Worm (Caenorhabditis elegans) whole organism, mixed stage, embryonic: ENCODE measurements around the gene Y49E10.16.

Experiments used
- bed-3 ChIP-seq: fragments of 200-800 bp; sonication (Bioruptor generic); optimal IDR thresholded peaks from 3 replicates; lab custom pipeline; 2018; ENCODE audit warnings: mild to moderate bottlenecking, missing genetic modification characterization, moderate library complexity, missing compliant biosample characterization
- blmp-1 ChIP-seq: fragments of 150-350 bp; optimal IDR thresholded peaks from 2 replicates; lab custom pipeline; 2014; ENCODE audit warnings: missing biosample characterization, missing genetic modification characterization
- ceh-43 ChIP-seq: fragments of 200-800 bp; sonication (Bioruptor generic); optimal IDR thresholded peaks from 2 replicates; lab custom pipeline; 2018; ENCODE audit warnings: mild to moderate bottlenecking, missing genetic modification characterization, moderate library complexity, missing compliant biosample characterization
- ces-1 ChIP-seq: fragments of 150-350 bp; optimal IDR thresholded peaks from 2 replicates; lab custom pipeline; 2014; ENCODE audit warnings: missing biosample characterization, missing genetic modification reagents, missing genetic modification characterization
- cnd-1 ChIP-seq: fragments of 200-800 bp; sonication (Bioruptor generic); optimal IDR thresholded peaks from 2 replicates; lab custom pipeline; 2018; ENCODE audit warnings: mild to moderate bottlenecking, missing genetic modification characterization, missing compliant biosample characterization
- drap-1 ChIP-seq: fragments of 200-800 bp; sonication (Bioruptor generic); optimal IDR thresholded peaks from 3 replicates; lab custom pipeline; 2018; ENCODE audit warnings: mild to moderate bottlenecking, missing genetic modification characterization, missing compliant biosample characterization
- elt-1 ChIP-seq: sonication (generic microtip); optimal IDR thresholded peaks from 2 replicates; lab custom pipeline; 2017; ENCODE audit warnings: missing genetic modification characterization, mild to moderate bottlenecking, missing compliant biosample characterization, antibody characterized with exemption, moderate library complexity, borderline replicate concordance; ENCODE audit not compliant: insufficient read depth
- elt-3 ChIP-seq: fragments of 150-350 bp; optimal IDR thresholded peaks from 2 replicates; lab custom pipeline; 2014; ENCODE audit warnings: missing biosample characterization, missing genetic modification characterization
- flh-1 ChIP-seq: fragments of 200-800 bp; sonication (Bioruptor generic); optimal IDR thresholded peaks from 2 replicates; lab custom pipeline; 2018; ENCODE audit warnings: mild to moderate bottlenecking, missing genetic modification characterization, moderate library complexity, missing compliant biosample characterization
- ham-2 ChIP-seq: fragments of 200-800 bp; sonication (Bioruptor generic); optimal IDR thresholded peaks from 2 replicates; lab custom pipeline; 2018; ENCODE audit warnings: mild to moderate bottlenecking, missing genetic modification characterization, missing compliant biosample characterization
- hlh-1 ChIP-seq: fragments of 150-350 bp; optimal IDR thresholded peaks from 2 replicates; lab custom pipeline; 2014; ENCODE audit warnings: missing biosample characterization, missing genetic modification reagents, missing genetic modification characterization
- lin-13 ChIP-seq: fragments of 150-350 bp; optimal IDR thresholded peaks from 2 replicates; lab custom pipeline; 2014; ENCODE audit warnings: missing biosample characterization, missing genetic modification characterization
- lin-32 ChIP-seq: fragments of 200-800 bp; sonication (Bioruptor generic); optimal IDR thresholded peaks from 2 replicates; lab custom pipeline; 2018; ENCODE audit warnings: mild to moderate bottlenecking, missing genetic modification characterization, missing compliant biosample characterization
- lsy-2 ChIP-seq: fragments of 150-350 bp; optimal IDR thresholded peaks from 2 replicates; lab custom pipeline; 2014; ENCODE audit warnings: missing biosample characterization, missing genetic modification characterization
- mab-5 ChIP-seq: fragments of 150-350 bp; optimal IDR thresholded peaks from 2 replicates; lab custom pipeline; 2014; ENCODE audit warnings: missing biosample characterization, missing genetic modification characterization
- mep-1 ChIP-seq: fragments of 150-350 bp; optimal IDR thresholded peaks from 2 replicates; lab custom pipeline; 2017; ENCODE audit warnings: missing biosample characterization, missing genetic modification reagents, missing genetic modification characterization, inconsistent platforms
- mls-2 ChIP-seq: sonication (generic microtip); optimal IDR thresholded peaks from 2 replicates; lab custom pipeline; 2016; ENCODE audit warnings: mild to moderate bottlenecking, missing genetic modification characterization, moderate library complexity, missing compliant biosample characterization
- nhr-12 ChIP-seq: fragments of 150-350 bp; optimal IDR thresholded peaks from 2 replicates; lab custom pipeline; 2014; ENCODE audit warnings: missing biosample characterization, missing genetic modification characterization
- nhr-2 ChIP-seq: fragments of 150-350 bp; optimal IDR thresholded peaks from 2 replicates; lab custom pipeline; 2014; ENCODE audit warnings: missing biosample characterization, missing genetic modification characterization
- nhr-237 ChIP-seq: fragments of 150-350 bp; optimal IDR thresholded peaks from 2 replicates; lab custom pipeline; 2014; ENCODE audit warnings: missing biosample characterization, missing genetic modification characterization
- nhr-28 ChIP-seq: fragments of 150-350 bp; optimal IDR thresholded peaks from 2 replicates; lab custom pipeline; 2014; ENCODE audit warnings: missing biosample characterization, missing genetic modification characterization
- nhr-76 ChIP-seq: sonication (generic microtip); optimal IDR thresholded peaks from 2 replicates; lab custom pipeline; 2017; ENCODE audit warnings: missing biosample characterization, missing genetic modification characterization
- pha-4 ChIP-seq: fragments of 150-350 bp; optimal IDR thresholded peaks from 2 replicates; lab custom pipeline; 2018; ENCODE audit warnings: missing biosample characterization, missing genetic modification reagents, missing genetic modification characterization
- sem-2 ChIP-seq: fragments of 200-800 bp; sonication (Bioruptor generic); optimal IDR thresholded peaks from 2 replicates; lab custom pipeline; 2018; ENCODE audit warnings: mild to moderate bottlenecking, missing genetic modification characterization, missing compliant biosample characterization
- snpc-4 ChIP-seq: fragments of 150-350 bp; optimal IDR thresholded peaks from 2 replicates; lab custom pipeline; 2014; ENCODE audit warnings: missing biosample characterization, missing genetic modification characterization
- sptf-1 ChIP-seq: sonication (generic microtip); optimal IDR thresholded peaks from 2 replicates; lab custom pipeline; 2017; ENCODE audit warnings: mild to moderate bottlenecking, missing genetic modification characterization, moderate library complexity, missing compliant biosample characterization
- unc-120 ChIP-seq: sonication (generic microtip); optimal IDR thresholded peaks from 2 replicates; lab custom pipeline; 2017; ENCODE audit warnings: missing genetic modification characterization, missing compliant biosample characterization; ENCODE audit not compliant: poor library complexity, severe bottlenecking
- unc-39 ChIP-seq: fragments of 150-350 bp; optimal IDR thresholded peaks from 2 replicates; lab custom pipeline; 2014; ENCODE audit warnings: missing biosample characterization, missing genetic modification characterization
- zip-8 ChIP-seq: fragments of 150-350 bp; optimal IDR thresholded peaks from 2 replicates; lab custom pipeline; 2014; ENCODE audit warnings: missing biosample characterization, missing genetic modification characterization
- ztf-11 ChIP-seq: fragments of 150-350 bp; optimal IDR thresholded peaks from 2 replicates; lab custom pipeline; 2014; ENCODE audit warnings: missing biosample characterization, missing genetic modification characterization

Gene Y49E10.16

ce11 chrIII:12410304-12410703 lies 20.0 kb upstream of the Y49E10.16 start:
- TF ChIP-seq hlh-1 (tag; lab: Kevin White, UChicago) (no peak), ces-1 (GFP tag; lab: Kevin White, UChicago) (peak; percentile 25), mls-2 (no peak), nhr-237 (no peak), cnd-1 (no peak)

- no peak for TF ChIP-seq cnd-1
- no peak for TF ChIP-seq lin-13 (tag; lab: Kevin White, UChicago)
- TF ChIP-seq ztf-11: no peak
Measured at ce11 chrIII:12411059-12411458, 19.2 kb upstream of the Y49E10.16 start.

- peak; percentile 48 for TF ChIP-seq ces-1 (GFP tag; lab: Kevin White, UChicago)
- TF ChIP-seq nhr-2 (tag; lab: Kevin White, UChicago): no peak
- TF ChIP-seq, all 35 proteins: peak for 1
Measured at ce11 chrIII:12411668-12412067, 18.6 kb upstream of the Y49E10.16 start.

- TF ChIP-seq flh-1 (GFP tag; lab: Kevin White, UChicago) (no peak), elt-3 (tag; lab: Kevin White, UChicago) (no peak), snpc-4 (tag; lab: Kevin White, UChicago) (no peak), blmp-1 (no peak), nhr-76 (tag; lab: Kevin White, UChicago) (no peak), nhr-12 (tag; lab: Kevin White, UChicago) (no peak), lsy-2 (no peak), nhr-28 (tag; lab: Kevin White, UChicago) (no peak), nhr-237 (no peak), unc-39 (no peak), mab-5 (tag; lab: Kevin White, UChicago) (no peak), hlh-1 (tag; lab: Kevin White, UChicago) (no peak), unc-120 (tag; lab: Kevin White, UChicago) (no peak)
Measured at ce11 chrIII:12414533-12414932, 15.8 kb upstream of the Y49E10.16 start.

- TF ChIP-seq bed-3: no peak
- TF ChIP-seq unc-120 (tag; lab: Kevin White, UChicago): no peak
- no peak for TF ChIP-seq nhr-76 (tag; lab: Kevin White, UChicago)
- TF ChIP-seq pha-4 (tag; lab: Kevin White, UChicago): no peak
- no peak for TF ChIP-seq ham-2 (GFP tag; lab: Kevin White, UChicago)
- TF ChIP-seq ces-1 (GFP tag; lab: Kevin White, UChicago): no peak
- no peak for TF ChIP-seq sem-2 (GFP tag; lab: Kevin White, UChicago)
- TF ChIP-seq ceh-43 (GFP tag; lab: Kevin White, UChicago): no peak
- TF ChIP-seq elt-1 (tag; lab: Kevin White, UChicago): no peak
- TF ChIP-seq mep-1 (tag; lab: Kevin White, UChicago): no peak
- no peak for TF ChIP-seq lin-32 (GFP tag; lab: Kevin White, UChicago)
- TF ChIP-seq snpc-4 (tag; lab: Kevin White, UChicago): no peak
- TF ChIP-seq zip-8 (tag; lab: Kevin White, UChicago): no peak
Measured at ce11 chrIII:12420256-12420655, 10.1 kb upstream of the Y49E10.16 start.

ce11 chrIII:12421708-12422107 lies 8.6 kb upstream of the Y49E10.16 start, which contains the start of gene tat-1:
Gene tat-1 (minus strand): TSS chrIII:12421718.
- no peak for TF ChIP-seq cnd-1
- TF ChIP-seq sptf-1 (tag; lab: Kevin White, UChicago): no peak
- no peak for TF ChIP-seq ces-1 (GFP tag; lab: Kevin White, UChicago)
- TF ChIP-seq mls-2: no peak
- TF ChIP-seq drap-1 (GFP tag; lab: Kevin White, UChicago): no peak
- TF ChIP-seq snpc-4 (tag; lab: Kevin White, UChicago): no peak
- no peak for TF ChIP-seq ceh-43 (GFP tag; lab: Kevin White, UChicago)
- no peak for TF ChIP-seq hlh-1 (tag; lab: Kevin White, UChicago)
- TF ChIP-seq sem-2 (GFP tag; lab: Kevin White, UChicago): no peak
- no peak for TF ChIP-seq mep-1 (tag; lab: Kevin White, UChicago)
